Worm (Caenorhabditis elegans): ENCODE measurements around the gene Y39A1A.3.

DNA sequence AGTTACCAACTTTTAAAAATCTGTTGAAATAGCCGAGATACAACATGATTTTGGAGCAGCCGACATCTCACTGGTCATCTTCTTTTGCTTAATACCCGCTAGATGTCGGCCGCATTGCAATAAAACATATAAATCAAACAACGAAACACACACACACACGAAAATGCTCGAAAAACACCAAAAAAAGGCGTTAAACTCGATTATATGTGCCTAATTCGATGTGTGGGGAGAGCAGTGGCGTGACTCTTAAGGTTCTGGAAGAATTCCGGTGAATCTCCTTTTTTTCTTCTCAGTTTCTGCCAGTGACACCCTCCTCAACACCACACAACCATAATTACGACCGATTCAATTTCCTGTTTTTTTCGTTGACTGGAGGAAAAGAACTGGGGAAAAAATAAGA, 16.1 kb downstream of the Y39A1A.3 start:
- TF ChIP-seq klf-2 (GFP tag; conservative IDR thresholded peaks at IDR 0.05) (no peak), med-1 (GFP tag; optimal IDR thresholded peaks at IDR 0.05; ENCODE audit: insufficient read depth) (no peak)
